Fruit fly (Drosophila melanogaster) whole organism, embryonic: ENCODE data around the gene CG12811.

ENCODE experiments used
- Ada2b ChIP-seq: fragments of 200-800 bp; sonication (Bioruptor generic); IDR thresholded peaks from 2 replicates; pipeline ENCODE4 v1.3.6; 2022; ENCODE audit warnings: missing biosample characterization, missing genetic modification characterization
- CG12769 ChIP-seq: fragments of 200-800 bp; sonication (Bioruptor generic); optimal IDR thresholded peaks from 2 replicates; lab custom pipeline; 2019; ENCODE audit warnings: missing biosample characterization, mild to moderate bottlenecking, missing genetic modification characterization, moderate library complexity
- CG13894 ChIP-seq: fragments of 200-800 bp; sonication (Bioruptor generic); optimal IDR thresholded peaks from 3 replicates; lab custom pipeline; 2018; ENCODE audit warnings: missing biosample characterization, mild to moderate bottlenecking, missing genetic modification characterization, moderate library complexity
- CG14710 ChIP-seq: fragments of 200-800 bp; sonication (Bioruptor generic); optimal IDR thresholded peaks from 3 replicates; lab custom pipeline; 2019; ENCODE audit warnings: missing biosample characterization, mild to moderate bottlenecking, missing genetic modification characterization, moderate library complexity
- CG14965 ChIP-seq: fragments of 200-800 bp; sonication (Bioruptor generic); optimal IDR thresholded peaks from 2 replicates; lab custom pipeline; 2016; ENCODE audit warnings: missing biosample characterization, missing genetic modification characterization, borderline replicate concordance
- CG15269 ChIP-seq: fragments of 200-800 bp; sonication (Bioruptor generic); optimal IDR thresholded peaks from 2 replicates; lab custom pipeline; 2018; ENCODE audit warnings: missing biosample characterization, mild to moderate bottlenecking, missing genetic modification characterization, moderate library complexity
- CG16815 ChIP-seq: fragments of 200-800 bp; sonication (Bioruptor generic); optimal IDR thresholded peaks from 3 replicates; lab custom pipeline; 2017; ENCODE audit warnings: missing biosample characterization, mild to moderate bottlenecking, missing genetic modification characterization
- CG17328 ChIP-seq: fragments of 200-800 bp; sonication (Bioruptor generic); IDR thresholded peaks from 2 replicates; pipeline ENCODE4 v1.3.6; 2022; ENCODE audit warnings: missing biosample characterization, missing genetic modification characterization
- CG17802 ChIP-seq: fragments of 200-800 bp; sonication (Bioruptor generic); optimal IDR thresholded peaks from 2 replicates; lab custom pipeline; 2018; ENCODE audit warnings: missing biosample characterization, mild to moderate bottlenecking, missing genetic modification characterization, moderate library complexity
- CG2678 ChIP-seq: fragments of 200-800 bp; sonication (Bioruptor generic); optimal IDR thresholded peaks from 3 replicates; lab custom pipeline; 2019; ENCODE audit warnings: missing biosample characterization, mild to moderate bottlenecking, missing genetic modification characterization, moderate library complexity
- CG30431 ChIP-seq: fragments of 200-800 bp; sonication (Bioruptor generic); optimal IDR thresholded peaks from 2 replicates; lab custom pipeline; 2017; ENCODE audit warnings: missing biosample characterization, missing genetic modification characterization
- CG34224 ChIP-seq: fragments of 200-800 bp; sonication (Bioruptor generic); IDR thresholded peaks from 3 replicates; pipeline ENCODE4 v1.3.6; 2022; ENCODE audit warnings: missing biosample characterization, missing genetic modification characterization; ENCODE audit not compliant: partially characterized antibody
- CG6765 ChIP-seq: fragments of 200-800 bp; sonication (Bioruptor generic); optimal IDR thresholded peaks from 3 replicates; lab custom pipeline; 2017; ENCODE audit warnings: missing biosample characterization, mild to moderate bottlenecking, missing genetic modification characterization
- CG8290 ChIP-seq, 3 experiments: fragments of 200-800 bp; sonication (Bioruptor generic); optimal IDR thresholded peaks; 2 replicates each; lab custom pipeline; 2016 to 2019; ENCODE audit warnings: missing biosample characterization in 3 of 3, missing genetic modification characterization in 3 of 3, mild to moderate bottlenecking in 2 of 3, moderate library complexity in 1 of 3
- CG8359 ChIP-seq: fragments of 200-800 bp; sonication (Bioruptor generic); optimal IDR thresholded peaks from 2 replicates; lab custom pipeline; 2017; ENCODE audit warnings: missing biosample characterization, mild to moderate bottlenecking, missing genetic modification characterization, borderline replicate concordance
- CG9817 ChIP-seq: fragments of 200-800 bp; sonication (Bioruptor generic); optimal IDR thresholded peaks from 2 replicates; lab custom pipeline; 2018; ENCODE audit warnings: missing biosample characterization, mild to moderate bottlenecking, missing genetic modification characterization, moderate library complexity
- CG9932 ChIP-seq: fragments of 200-800 bp; sonication (Bioruptor generic); IDR thresholded peaks from 2 replicates; pipeline ENCODE4 v1.3.6; 2022; ENCODE audit warnings: missing biosample characterization, missing genetic modification characterization
- CTCF ChIP-seq: fragments of 200-800 bp; sonication (Bioruptor generic); optimal IDR thresholded peaks from 2 replicates; lab custom pipeline; 2017; ENCODE audit warnings: missing biosample characterization, mild to moderate bottlenecking, missing genetic modification characterization, moderate library complexity
- Chrac-16 ChIP-seq: fragments of 200-800 bp; sonication (Bioruptor generic); optimal IDR thresholded peaks from 3 replicates; lab custom pipeline; 2016; ENCODE audit warnings: missing biosample characterization, missing genetic modification characterization
- Dbx ChIP-seq: fragments of 200-800 bp; sonication (Bioruptor generic); IDR thresholded peaks from 3 replicates; pipeline ENCODE4 v1.3.6; 2022; ENCODE audit warnings: missing biosample characterization, missing genetic modification characterization
- Fer1 ChIP-seq: fragments of 200-800 bp; sonication (Bioruptor generic); optimal IDR thresholded peaks from 2 replicates; lab custom pipeline; 2017; ENCODE audit warnings: missing biosample characterization, mild to moderate bottlenecking, missing genetic modification characterization
- HmgZ ChIP-seq: fragments of 200-800 bp; sonication (Bioruptor generic); optimal IDR thresholded peaks from 2 replicates; lab custom pipeline; 2018; ENCODE audit warnings: missing biosample characterization, mild to moderate bottlenecking, missing genetic modification characterization
- Hr78 ChIP-seq, 2 experiments: fragments of 200-800 bp in 1 of 2; fragments of >200 bp in 1 of 2; sonication (Bioruptor generic) in 1 of 2; optimal IDR thresholded peaks; 2 replicates each; lab custom pipeline; 2017 to 2019; ENCODE audit warnings: missing biosample characterization in 2 of 2, missing genetic modification characterization in 2 of 2, mild to moderate bottlenecking in 1 of 2, moderate library complexity in 1 of 2
- Jarid2 ChIP-seq: fragments of 200-800 bp; sonication (Bioruptor generic); optimal IDR thresholded peaks from 3 replicates; lab custom pipeline; 2017; ENCODE audit warnings: mild to moderate bottlenecking, missing biosample characterization, missing genetic modification reagents, missing genetic modification characterization
- MTF-1 ChIP-seq: fragments of 200-800 bp; sonication (Bioruptor generic); optimal IDR thresholded peaks from 2 replicates; lab custom pipeline; 2018; ENCODE audit warnings: missing biosample characterization, mild to moderate bottlenecking, missing genetic modification characterization, borderline replicate concordance
- NC2α ChIP-seq: fragments of 200-800 bp; sonication (Bioruptor generic); optimal IDR thresholded peaks from 2 replicates; lab custom pipeline; 2016; ENCODE audit warnings: missing biosample characterization, missing genetic modification characterization
- NK7.1 ChIP-seq: fragments of 200-800 bp; sonication (Bioruptor generic); optimal IDR thresholded peaks from 3 replicates; lab custom pipeline; 2016; ENCODE audit warnings: missing biosample characterization, missing genetic modification characterization
- Poxn ChIP-seq: fragments of 200-800 bp; sonication (Bioruptor generic); IDR thresholded peaks from 2 replicates; pipeline ENCODE4 v1.3.6; 2022; ENCODE audit warnings: missing biosample characterization, missing genetic modification characterization
- Spps ChIP-seq: fragments of 200-800 bp; sonication (Bioruptor generic); optimal IDR thresholded peaks from 2 replicates; lab custom pipeline; 2018; ENCODE audit warnings: missing biosample characterization, mild to moderate bottlenecking, missing genetic modification characterization
- cwo ChIP-seq: fragments of 200-800 bp; sonication (Bioruptor generic); optimal IDR thresholded peaks from 3 replicates; lab custom pipeline; 2017; ENCODE audit warnings: missing biosample characterization, missing genetic modification characterization, mild to moderate bottlenecking, moderate library complexity, missing genetic modification reagents
- exex ChIP-seq: fragments of 200-800 bp; sonication (Bioruptor generic); optimal IDR thresholded peaks from 4 replicates; lab custom pipeline; 2018; ENCODE audit warnings: missing biosample characterization, mild to moderate bottlenecking, missing genetic modification characterization, moderate library complexity
- eyg ChIP-seq: fragments of 200-800 bp; sonication (Bioruptor generic); optimal IDR thresholded peaks from 3 replicates; lab custom pipeline; 2016; ENCODE audit warnings: missing biosample characterization, missing genetic modification characterization
- fd96Cb ChIP-seq: fragments of 200-800 bp; sonication (Bioruptor generic); optimal IDR thresholded peaks from 2 replicates; lab custom pipeline; 2018; ENCODE audit warnings: missing biosample characterization, mild to moderate bottlenecking, missing genetic modification characterization, moderate library complexity
- ftz-f1 ChIP-seq: fragments of 200-800 bp; sonication (Bioruptor generic); optimal IDR thresholded peaks from 2 replicates; lab custom pipeline; 2016; ENCODE audit warnings: missing biosample characterization, missing genetic modification characterization
- gro ChIP-seq: fragments of 200-800 bp; sonication (Bioruptor generic); optimal IDR thresholded peaks from 2 replicates; lab custom pipeline; 2016; ENCODE audit warnings: missing biosample characterization, missing genetic modification characterization
- hkb ChIP-seq, 2 experiments: fragments of 200-800 bp in 1 of 2; fragments of >200 bp in 1 of 2; sonication (Bioruptor generic) in 1 of 2; IDR thresholded peaks in 1 of 2; optimal IDR thresholded peaks in 1 of 2; 2 replicates each; pipeline versions ENCODE4 v1.3.6 to Lab custom; 2017 to 2022; ENCODE audit warnings: missing biosample characterization in 1 of 2, missing genetic modification characterization in 1 of 2
- kni ChIP-seq: fragments of 200-800 bp; sonication (Bioruptor generic); optimal IDR thresholded peaks from 3 replicates; lab custom pipeline; 2017; ENCODE audit warnings: mild to moderate bottlenecking, missing biosample characterization, missing genetic modification reagents, missing genetic modification characterization
- knrl ChIP-seq: fragments of 200-800 bp; sonication (Bioruptor generic); IDR thresholded peaks from 3 replicates; pipeline ENCODE4 v1.3.6; 2022; ENCODE audit warnings: missing biosample characterization, missing genetic modification characterization; ENCODE audit not compliant: partially characterized antibody
- lab ChIP-seq: fragments of 200-800 bp; sonication (Bioruptor generic); optimal IDR thresholded peaks from 3 replicates; lab custom pipeline; 2017; ENCODE audit warnings: missing biosample characterization, missing genetic modification characterization, mild to moderate bottlenecking, moderate library complexity, missing genetic modification reagents
- mirr ChIP-seq: fragments of 200-800 bp; sonication (Bioruptor generic); optimal IDR thresholded peaks from 3 replicates; lab custom pipeline; 2018; ENCODE audit warnings: missing biosample characterization, mild to moderate bottlenecking, missing genetic modification characterization
- oc ChIP-seq: fragments of 200-800 bp; sonication (Bioruptor generic); optimal IDR thresholded peaks from 2 replicates; lab custom pipeline; 2018; ENCODE audit warnings: missing biosample characterization, mild to moderate bottlenecking, missing genetic modification characterization, moderate library complexity
- odd ChIP-seq: fragments of 200-800 bp; sonication (Bioruptor generic); optimal IDR thresholded peaks from 2 replicates; lab custom pipeline; 2017; ENCODE audit warnings: missing biosample characterization, mild to moderate bottlenecking, missing genetic modification characterization
- scrt ChIP-seq: fragments of 200-800 bp; sonication (Bioruptor generic); optimal IDR thresholded peaks from 2 replicates; lab custom pipeline; 2018; ENCODE audit warnings: missing biosample characterization, mild to moderate bottlenecking, missing genetic modification characterization, moderate library complexity
- slbo ChIP-seq: fragments of 200-800 bp; sonication (Bioruptor generic); IDR thresholded peaks from 2 replicates; pipeline ENCODE4 v1.3.6; 2022; ENCODE audit warnings: missing biosample characterization, missing genetic modification characterization
- sna ChIP-seq: fragments of 200-800 bp; sonication (Bioruptor generic); IDR thresholded peaks from 2 replicates; pipeline ENCODE4 v1.3.6; 2022; ENCODE audit warnings: missing biosample characterization, missing genetic modification characterization; ENCODE audit not compliant: partially characterized antibody
- tna ChIP-seq: fragments of 200-800 bp; sonication (Bioruptor generic); IDR thresholded peaks from 2 replicates; pipeline ENCODE4 v1.3.6; 2022; ENCODE audit warnings: missing biosample characterization, missing genetic modification characterization; ENCODE audit not compliant: partially characterized antibody

The CG12811 gene

DNA sequence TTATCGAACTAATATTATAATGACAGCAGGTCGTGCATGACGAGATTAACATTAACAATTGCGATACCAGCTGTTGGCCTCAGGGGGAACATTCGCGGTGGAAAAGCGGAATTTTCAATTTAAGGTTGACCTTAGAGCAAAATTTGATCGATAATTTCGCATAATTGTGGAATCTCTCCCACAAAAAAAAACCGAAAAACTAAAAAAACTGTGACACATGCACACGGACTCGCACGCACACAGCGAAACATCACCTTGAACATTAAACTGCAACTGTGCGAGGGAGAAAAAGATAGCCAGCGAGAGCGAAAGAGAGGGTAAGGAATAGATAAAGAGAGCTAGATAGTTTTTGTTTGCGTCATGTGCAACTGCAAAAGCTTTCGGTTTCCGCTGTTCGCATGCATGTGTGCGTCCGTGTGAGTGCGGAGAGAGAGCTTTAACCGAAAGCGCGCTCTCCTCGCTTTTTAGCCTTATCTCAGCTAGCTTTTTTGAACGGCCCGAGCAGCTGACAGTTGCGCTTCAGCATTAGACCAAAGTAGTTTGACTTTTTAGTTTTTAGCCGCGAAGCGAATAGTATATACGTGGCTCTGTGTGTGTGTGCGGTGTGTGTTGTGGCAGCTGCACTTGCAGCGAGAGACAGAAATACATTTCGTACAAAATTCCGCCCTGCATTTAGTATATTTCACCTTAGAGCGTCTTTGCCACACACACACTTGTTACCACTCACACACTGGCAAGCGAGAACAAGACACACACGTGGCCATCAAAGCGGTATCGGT lies 44.8 kb upstream of the CG12811 start (continued):
- TF ChIP-seq kni (peak; percentile 32), slbo (GFP tag; lab: Robert Waterston, UW) (0 out of 2 replicates have a peak, but pooled peaks have one; percentile 11), CG9817 (no peak), scrt (GFP tag; lab: Kevin White, UChicago) (peak; percentile 1), Chrac-16 (GFP tag; lab: Kevin White, UChicago) (no peak), CG6765 (GFP tag; lab: Kevin White, UChicago) (no peak), exex (tag; lab: Kevin White, UChicago) (peak; percentile 3), sna (GFP tag; lab: Robert Waterston, UW) (0 out of 2 replicates have a peak, but pooled peaks have one; percentile 19), CG16815 (no peak), mirr (peak; percentile 59), CG14710 (tag; lab: Kevin White, UChicago) (no peak), CG9932 (GFP tag; lab: Robert Waterston, UW) (0 out of 2 replicates have a peak, but pooled peaks have one; percentile 22), Poxn (GFP tag; lab: Robert Waterston, UW) (no peak), Spps (tag; lab: Kevin White, UChicago) (no peak), NK7.1 (no peak), CG2678 (tag; lab: Kevin White, UChicago) (peak; percentile 21), CG15269 (tag; lab: Kevin White, UChicago) (peak; percentile 40), Hr78 (GFP tag; optimal IDR thresholded peaks at IDR 0.05; lab: Kevin White, UChicago) (peak in 1 of 2 experiments; percentile 40), Ada2b (GFP tag; lab: Robert Waterston, UW) (no peak), NC2α (no peak), Jarid2 (peak; percentile 88), knrl (0 out of 3 replicates have a peak, but pooled peaks have one; percentile 35), gro (GFP tag; lab: Kevin White, UChicago) (peak; percentile 27), Dbx (GFP tag; lab: Robert Waterston, UW) (peak; percentile 40; the same call in 1 of the 3 replicates), fd96Cb (tag; lab: Kevin White, UChicago) (no peak), CG30431 (GFP tag; lab: Kevin White, UChicago) (no peak), MTF-1 (peak; percentile 44), lab (GFP tag; lab: Kevin White, UChicago) (peak; percentile 19), eyg (GFP tag; lab: Kevin White, UChicago) (no peak), tna (GFP tag; lab: Robert Waterston, UW) (no peak), odd (no peak), CG14965 (GFP tag; lab: Kevin White, UChicago) (no peak), CG8359 (no peak), hkb (optimal IDR thresholded peaks at IDR 0.05; lab: Kevin White, UChicago) (no peak), hkb (GFP tag; IDR thresholded peaks at IDR 0.05; lab: Robert Waterston, UW) (peak; percentile 30), HmgZ (tag; lab: Kevin White, UChicago) (peak; percentile 45), cwo (GFP tag; lab: Kevin White, UChicago) (peak; percentile 57), CG13894 (tag; lab: Kevin White, UChicago) (peak; percentile 27), CG17328 (0 out of 2 replicates have a peak, but pooled peaks have one; percentile 26), oc (tag; lab: Kevin White, UChicago) (peak; percentile 14), CG12769 (peak; percentile 43), ftz-f1 (GFP tag; lab: Kevin White, UChicago) (peak; percentile 90), CG17802 (tag; lab: Kevin White, UChicago) (no peak), CTCF (GFP tag; lab: Kevin White, UChicago) (peak; percentile 44), CG34224 (GFP tag; lab: Robert Waterston, UW) (peak; percentile 27; the same call in 1 of the 3 replicates), Fer1 (GFP tag; lab: Kevin White, UChicago) (peak; percentile 59), CG8290 (GFP tag; optimal IDR thresholded peaks at IDR 0.05; lab: Kevin White, UChicago) (no peak), CG8290 (tag; optimal IDR thresholded peaks at IDR 0.05; lab: Kevin White, UChicago) (peak in 1 of 2 experiments; percentile 14)
